Fruit fly (Drosophila melanogaster) whole organism, embryonic: ENCODE measurements around the gene pico.

Experiments used
- Adf1 ChIP-seq: fragments of 200-800 bp; sonication (Bioruptor generic); IDR thresholded peaks from 2 replicates; pipeline ENCODE4 v1.3.6; 2022; ENCODE audit warnings: missing biosample characterization, missing genetic modification characterization
- Asciz ChIP-seq: fragments of 200-800 bp; sonication (Bioruptor generic); optimal IDR thresholded peaks from 2 replicates; lab custom pipeline; 2017; ENCODE audit warnings: missing biosample characterization, mild to moderate bottlenecking, missing genetic modification characterization, missing genetic modification reagents
- Bgb ChIP-seq: fragments of 200-800 bp; sonication (Bioruptor generic); IDR thresholded peaks from 2 replicates; pipeline ENCODE4 v1.3.6; 2022; ENCODE audit warnings: missing biosample characterization, missing genetic modification characterization; ENCODE audit not compliant: partially characterized antibody
- CG10209 ChIP-seq: fragments of 200-800 bp; sonication (Bioruptor generic); optimal IDR thresholded peaks from 3 replicates; lab custom pipeline; 2017; ENCODE audit warnings: missing biosample characterization, mild to moderate bottlenecking, missing genetic modification characterization, missing genetic modification reagents
- CG12104 ChIP-seq: fragments of 200-800 bp; sonication (Bioruptor generic); optimal IDR thresholded peaks from 3 replicates; lab custom pipeline; 2016; ENCODE audit warnings: missing biosample characterization, missing genetic modification characterization
- CG1233 ChIP-seq: fragments of 200-800 bp; sonication (Bioruptor generic); optimal IDR thresholded peaks from 4 replicates; lab custom pipeline; 2018; ENCODE audit warnings: missing biosample characterization, mild to moderate bottlenecking, missing genetic modification characterization
- CG12659 ChIP-seq: fragments of 200-800 bp; sonication (Bioruptor generic); optimal IDR thresholded peaks from 3 replicates; lab custom pipeline; 2017; ENCODE audit warnings: mild to moderate bottlenecking, missing biosample characterization, missing genetic modification reagents, missing genetic modification characterization
- CG13123 ChIP-seq: fragments of 200-800 bp; sonication (Bioruptor generic); optimal IDR thresholded peaks from 2 replicates; lab custom pipeline; 2016; ENCODE audit warnings: missing biosample characterization, missing genetic modification characterization
- CG13287 ChIP-seq: fragments of 200-800 bp; sonication (Bioruptor generic); IDR thresholded peaks from 2 replicates; pipeline ENCODE4 v1.3.6; 2022; ENCODE audit warnings: missing biosample characterization, missing genetic modification characterization; ENCODE audit not compliant: partially characterized antibody
- CG13894 ChIP-seq: fragments of 200-800 bp; sonication (Bioruptor generic); optimal IDR thresholded peaks from 3 replicates; lab custom pipeline; 2018; ENCODE audit warnings: missing biosample characterization, mild to moderate bottlenecking, missing genetic modification characterization, moderate library complexity
- CG1647 ChIP-seq: fragments of 200-800 bp; sonication (Bioruptor generic); optimal IDR thresholded peaks from 3 replicates; lab custom pipeline; 2016; ENCODE audit warnings: missing biosample characterization, missing genetic modification characterization
- CG17912 ChIP-seq: fragments of 200-800 bp; sonication (Bioruptor generic); optimal IDR thresholded peaks from 2 replicates; lab custom pipeline; 2018; ENCODE audit warnings: missing biosample characterization, mild to moderate bottlenecking, missing genetic modification characterization
- CG2129 ChIP-seq: fragments of 200-800 bp; sonication (Bioruptor generic); IDR thresholded peaks from 2 replicates; pipeline ENCODE4 v1.3.6; 2022; ENCODE audit warnings: missing biosample characterization, missing genetic modification characterization; ENCODE audit not compliant: partially characterized antibody
- CG30403 ChIP-seq: fragments of 200-800 bp; sonication (Bioruptor generic); optimal IDR thresholded peaks from 3 replicates; lab custom pipeline; 2016; ENCODE audit warnings: missing biosample characterization, missing genetic modification characterization
- CG32767 ChIP-seq: fragments of 200-800 bp; sonication (Bioruptor generic); IDR thresholded peaks from 2 replicates; pipeline ENCODE4 v1.3.6; 2022; ENCODE audit warnings: missing biosample characterization, missing genetic modification characterization
- CG33213 ChIP-seq: fragments of 200-800 bp; sonication (Bioruptor generic); optimal IDR thresholded peaks from 3 replicates; lab custom pipeline; 2016; ENCODE audit warnings: missing biosample characterization, missing genetic modification characterization
- CG34376 ChIP-seq: fragments of 200-800 bp; sonication (Bioruptor generic); optimal IDR thresholded peaks from 2 replicates; lab custom pipeline; 2018; ENCODE audit warnings: missing biosample characterization, mild to moderate bottlenecking, missing genetic modification characterization
- CG4730 ChIP-seq: fragments of 200-800 bp; sonication (Bioruptor generic); IDR thresholded peaks from 2 replicates; pipeline ENCODE4 v1.3.6; 2022; ENCODE audit warnings: missing biosample characterization, missing genetic modification characterization
- CG5245 ChIP-seq: fragments of 200-800 bp; sonication (Bioruptor generic); optimal IDR thresholded peaks from 3 replicates; lab custom pipeline; 2016; ENCODE audit warnings: missing biosample characterization, missing genetic modification characterization
- CG7786 ChIP-seq: fragments of 200-800 bp; sonication (Bioruptor generic); optimal IDR thresholded peaks from 2 replicates; lab custom pipeline; 2016; ENCODE audit warnings: missing biosample characterization, missing genetic modification characterization
- CG7928 ChIP-seq: fragments of 200-800 bp; sonication (Bioruptor generic); optimal IDR thresholded peaks from 2 replicates; lab custom pipeline; 2017; ENCODE audit warnings: missing biosample characterization, mild to moderate bottlenecking, missing genetic modification characterization
- CG8290 ChIP-seq, 3 experiments: fragments of 200-800 bp; sonication (Bioruptor generic); optimal IDR thresholded peaks; 2 replicates each; lab custom pipeline; 2016 to 2019; ENCODE audit warnings: missing biosample characterization in 3 of 3, missing genetic modification characterization in 3 of 3, mild to moderate bottlenecking in 2 of 3, moderate library complexity in 1 of 3
- CHES-1-like ChIP-seq: fragments of 200-800 bp; sonication (Bioruptor generic); optimal IDR thresholded peaks from 2 replicates; lab custom pipeline; 2016; ENCODE audit warnings: missing biosample characterization, missing genetic modification characterization
- D ChIP-seq, 2 experiments: fragments of 200-800 bp in 1 of 2; fragments of >200 bp in 1 of 2; sonication (Bioruptor generic) in 1 of 2; optimal IDR thresholded peaks; 2 replicates in 1 of 2; 3 replicates in 1 of 2; lab custom pipeline; 2017; ENCODE audit warnings: mild to moderate bottlenecking in 1 of 2, missing biosample characterization in 1 of 2, missing genetic modification characterization in 1 of 2, missing genetic modification reagents in 1 of 2
- Dfd ChIP-seq, 2 experiments: fragments of >200 bp; optimal IDR thresholded peaks; 2 replicates each; lab custom pipeline; 2017; ENCODE audit warnings: missing biosample characterization in 2 of 2, missing genetic modification characterization in 2 of 2
- GATAe ChIP-seq: fragments of 200-800 bp; sonication (Bioruptor generic); conservative IDR thresholded peaks from 2 replicates; pipeline ENCODE4 v1.3.6; 2022; ENCODE audit warnings: missing biosample characterization, missing genetic modification characterization
- Hey ChIP-seq: fragments of 200-800 bp; sonication (Bioruptor generic); optimal IDR thresholded peaks from 3 replicates; lab custom pipeline; 2018; ENCODE audit warnings: missing biosample characterization, mild to moderate bottlenecking, missing genetic modification characterization
- Hr39 ChIP-seq: fragments of >200 bp; optimal IDR thresholded peaks from 2 replicates; lab custom pipeline; 2017
- Opbp ChIP-seq: fragments of 200-800 bp; sonication (Bioruptor generic); IDR thresholded peaks from 3 replicates; pipeline ENCODE4 v1.3.6; 2022; ENCODE audit warnings: missing biosample characterization, missing genetic modification characterization; ENCODE audit not compliant: partially characterized antibody
- Rfx ChIP-seq: fragments of 200-800 bp; sonication (Bioruptor generic); IDR thresholded peaks from 2 replicates; pipeline ENCODE4 v1.3.6; 2022; ENCODE audit warnings: missing biosample characterization, missing genetic modification characterization
- abd-A ChIP-seq: fragments of 200-800 bp; sonication (Bioruptor generic); optimal IDR thresholded peaks from 3 replicates; lab custom pipeline; 2019; ENCODE audit warnings: missing biosample characterization, mild to moderate bottlenecking, missing genetic modification characterization, moderate library complexity
- bab2 ChIP-seq: fragments of 200-800 bp; sonication (Bioruptor generic); optimal IDR thresholded peaks from 2 replicates; lab custom pipeline; 2016; ENCODE audit warnings: missing biosample characterization, missing genetic modification characterization
- bbx ChIP-seq: fragments of 200-800 bp; sonication (Bioruptor generic); IDR thresholded peaks from 2 replicates; pipeline ENCODE4 v1.3.6; 2022; ENCODE audit warnings: missing biosample characterization, missing genetic modification characterization; ENCODE audit not compliant: partially characterized antibody
- cg ChIP-seq: fragments of 200-800 bp; sonication (Bioruptor generic); optimal IDR thresholded peaks from 3 replicates; lab custom pipeline; 2019; ENCODE audit warnings: missing biosample characterization, mild to moderate bottlenecking, missing genetic modification characterization, moderate library complexity
- corto ChIP-seq: fragments of 200-800 bp; sonication (Bioruptor generic); optimal IDR thresholded peaks from 2 replicates; lab custom pipeline; 2016; ENCODE audit warnings: missing biosample characterization, mild to moderate bottlenecking, missing genetic modification characterization, moderate library complexity
- crol ChIP-seq: fragments of 200-800 bp; sonication (Bioruptor generic); IDR thresholded peaks from 2 replicates; pipeline ENCODE4 v1.3.6; 2022; ENCODE audit warnings: missing biosample characterization, missing genetic modification characterization
- kah ChIP-seq: fragments of 200-800 bp; sonication (Bioruptor generic); optimal IDR thresholded peaks from 2 replicates; lab custom pipeline; 2018; ENCODE audit warnings: missing biosample characterization, mild to moderate bottlenecking, missing genetic modification characterization
- pros ChIP-seq: fragments of 200-800 bp; sonication (Bioruptor generic); optimal IDR thresholded peaks from 3 replicates; lab custom pipeline; 2019; ENCODE audit warnings: missing biosample characterization, mild to moderate bottlenecking, missing genetic modification characterization, moderate library complexity
- row ChIP-seq: fragments of 200-800 bp; sonication (Bioruptor generic); IDR thresholded peaks from 3 replicates; pipeline ENCODE4 v1.3.6; 2022; ENCODE audit warnings: missing biosample characterization, missing genetic modification characterization
- sd ChIP-seq: fragments of 200-800 bp; sonication (Bioruptor generic); optimal IDR thresholded peaks from 3 replicates; lab custom pipeline; 2018; ENCODE audit warnings: missing biosample characterization, mild to moderate bottlenecking, missing genetic modification characterization, moderate library complexity
- so ChIP-seq: fragments of 200-800 bp; sonication (Bioruptor generic); IDR thresholded peaks from 3 replicates; pipeline ENCODE4 v1.3.6; 2022; ENCODE audit warnings: missing biosample characterization, missing genetic modification characterization
- trh ChIP-seq: fragments of 200-800 bp; sonication (Bioruptor generic); optimal IDR thresholded peaks from 2 replicates; lab custom pipeline; 2016; ENCODE audit warnings: missing biosample characterization, missing genetic modification characterization
- usp ChIP-seq: fragments of >200 bp; optimal IDR thresholded peaks from 2 replicates; lab custom pipeline; 2017; ENCODE audit warnings: missing biosample characterization, missing genetic modification characterization
- wor ChIP-seq: fragments of 200-800 bp; sonication (Bioruptor generic); IDR thresholded peaks from 2 replicates; pipeline ENCODE4 v1.3.6; 2022; ENCODE audit warnings: missing biosample characterization, missing genetic modification characterization
- zfh1 ChIP-seq: fragments of 200-800 bp; sonication (Bioruptor generic); IDR thresholded peaks from 3 replicates; pipeline ENCODE4 v1.3.6; 2022; ENCODE audit warnings: missing biosample characterization, missing genetic modification characterization

The pico gene

dm6 chrX:19795808-19796207 lies 56.1 kb downstream of the pico start:
- TF ChIP-seq CG4730 (GFP tag; lab: Robert Waterston, UW) (no peak), wor (GFP tag; lab: Robert Waterston, UW) (no peak), row (GFP tag; lab: Robert Waterston, UW) (no peak), pros (peak; percentile 51), cg (peak; percentile 3), crol (GFP tag; lab: Robert Waterston, UW) (peak; percentile 57), abd-A (peak; percentile 59), Adf1 (GFP tag; lab: Robert Waterston, UW) (no peak)

DNA sequence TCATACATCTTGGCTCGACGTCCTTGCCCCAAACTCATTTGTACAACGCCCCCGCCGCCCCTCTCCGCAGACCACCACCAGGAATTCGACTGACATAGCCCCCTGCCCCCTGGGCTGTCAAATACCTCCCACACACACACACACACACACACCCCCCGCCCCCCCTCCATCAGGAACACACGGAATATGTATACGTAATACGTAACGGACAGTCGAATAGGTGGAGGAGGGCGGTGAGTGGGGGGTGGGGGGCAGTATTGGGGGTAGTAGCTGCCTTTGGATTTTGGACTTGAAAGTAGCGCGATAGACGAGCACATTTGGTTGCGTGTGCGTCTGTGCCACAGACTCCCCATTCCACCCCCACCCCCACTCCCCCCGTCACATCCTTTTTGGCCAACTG lies 59.3 kb downstream of the pico start:
- TF ChIP-seq bbx (GFP tag; lab: Robert Waterston, UW) (no peak), CG8290 (GFP tag; optimal IDR thresholded peaks at IDR 0.05; lab: Kevin White, UChicago) (no peak), CG8290 (tag; optimal IDR thresholded peaks at IDR 0.05; lab: Kevin White, UChicago) (peak in 1 of 2 experiments; percentile 16), D (optimal IDR thresholded peaks at IDR 0.05; lab: Kevin White, UChicago) (no peak), D (GFP tag; optimal IDR thresholded peaks at IDR 0.05; lab: Kevin White, UChicago) (no peak), Asciz (no peak), CG33213 (GFP tag; lab: Kevin White, UChicago) (no peak), Dfd (GFP tag; optimal IDR thresholded peaks at IDR 0.05; lab: Kevin White, UChicago) (no peak), CHES-1-like (GFP tag; lab: Kevin White, UChicago) (no peak), CG12104 (GFP tag; lab: Kevin White, UChicago) (no peak), CG2129 (GFP tag; lab: Robert Waterston, UW) (no peak), CG1647 (no peak), so (GFP tag; lab: Robert Waterston, UW) (no peak), CG32767 (GFP tag; lab: Robert Waterston, UW) (0 out of 2 replicates have a peak, but pooled peaks have one; percentile 34), cg (peak; percentile 26), usp (no peak), abd-A (peak; percentile 95), CG13123 (GFP tag; lab: Kevin White, UChicago) (no peak), GATAe (GFP tag; lab: Robert Waterston, UW) (no peak), CG5245 (no peak), CG1233 (GFP tag; lab: Kevin White, UChicago) (no peak), trh (GFP tag; lab: Kevin White, UChicago) (no peak), CG13894 (peak; percentile 40), zfh1 (GFP tag; lab: Robert Waterston, UW) (no peak), kah (GFP tag; lab: Kevin White, UChicago) (no peak), CG12659 (GFP tag; lab: Kevin White, UChicago) (no peak), CG17912 (GFP tag; lab: Kevin White, UChicago) (no peak), CG13287 (GFP tag; lab: Robert Waterston, UW) (no peak), sd (tag; lab: Kevin White, UChicago) (peak; percentile 29), CG10209 (GFP tag; lab: Kevin White, UChicago) (no peak), CG7928 (GFP tag; lab: Kevin White, UChicago) (no peak), Rfx (peak; percentile 32; the same call in 1 of the 2 replicates), crol (GFP tag; lab: Robert Waterston, UW) (peak; percentile 93), Opbp (no peak), Bgb (GFP tag; lab: Robert Waterston, UW) (0 out of 2 replicates have a peak, but pooled peaks have one; percentile 9), CG7786 (GFP tag; lab: Kevin White, UChicago) (no peak), Hey (tag; lab: Kevin White, UChicago) (peak; percentile 32), bab2 (GFP tag; lab: Kevin White, UChicago) (no peak), CG34376 (GFP tag; lab: Kevin White, UChicago) (no peak), corto (GFP tag; lab: Kevin White, UChicago) (no peak), CG30403 (GFP tag; lab: Kevin White, UChicago) (no peak), Hr39 (lab: Kevin White, UChicago) (no peak)
